Worm (Caenorhabditis elegans): Measurements from ENCODE around the gene K09E9.3.

Gene K09E9.3

DNA sequence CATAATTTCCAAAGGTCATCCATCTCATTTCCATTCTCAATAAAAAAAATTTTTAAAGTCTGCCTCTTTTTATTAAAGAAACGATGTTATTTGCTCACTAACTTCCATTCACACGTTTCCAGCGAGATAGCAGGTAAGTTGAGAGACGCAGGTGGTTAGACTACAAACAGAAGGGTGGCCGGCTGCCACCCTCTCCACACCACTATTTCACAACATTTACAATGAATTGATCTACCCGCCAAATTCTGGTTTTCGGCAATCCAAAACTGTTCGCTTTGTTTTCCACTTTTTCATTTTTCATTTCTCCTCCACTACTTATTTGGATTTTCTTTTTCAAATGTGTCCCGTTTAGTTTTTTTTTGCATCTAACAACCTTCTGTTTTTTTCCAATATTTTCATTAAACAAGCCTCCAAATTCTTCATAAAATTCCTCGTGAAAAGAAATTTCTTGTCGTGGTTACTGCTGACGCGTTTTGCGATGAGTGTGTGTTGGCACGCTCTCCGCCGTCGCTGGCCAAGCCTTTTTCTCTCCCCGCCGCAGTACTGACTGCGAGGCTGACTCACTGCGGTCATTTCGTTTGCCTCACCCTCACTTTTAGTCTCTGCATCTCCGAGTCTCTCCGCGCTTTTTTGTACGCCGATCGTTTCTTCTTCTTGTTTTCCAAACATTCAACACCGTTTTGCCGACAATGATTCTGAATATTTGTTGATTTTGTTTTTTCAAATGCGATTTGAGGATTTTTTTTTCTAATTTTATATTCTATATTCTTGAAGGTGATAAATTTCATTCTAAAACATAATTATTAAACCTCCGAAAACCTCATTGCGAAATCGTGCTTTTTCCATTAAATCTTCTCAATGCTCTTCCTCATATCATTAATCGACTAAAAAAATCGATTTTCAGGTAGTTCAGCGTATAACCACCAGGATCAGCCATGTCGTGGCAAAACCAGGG lies 45.3 kb downstream of the K09E9.3 start, which contains the start of gene dyn-1 (continued):
- TF ChIP-seq blmp-1 (tag; optimal IDR thresholded peaks at IDR 0.05; ENCODE audit: insufficient read depth) = peak; percentile 48
- no peak for TF ChIP-seq ceh-16 (tag; optimal IDR thresholded peaks at IDR 0.05)
- TF ChIP-seq ztf-1 (GFP tag; conservative IDR thresholded peaks at IDR 0.05) = no peak
- no peak for TF ChIP-seq nhr-77 (tag; optimal IDR thresholded peaks at IDR 0.05)
- no peak for TF ChIP-seq ceh-82 (tag; optimal IDR thresholded peaks at IDR 0.05)
- TF ChIP-seq gmeb-1 (tag; optimal IDR thresholded peaks at IDR 0.05) = peak; percentile 31
- no peak for TF ChIP-seq R02D3.7 (tag; optimal IDR thresholded peaks at IDR 0.05)
- peak; percentile 52 for TF ChIP-seq F13H6.1 (tag; optimal IDR thresholded peaks at IDR 0.05)
- TF ChIP-seq egl-27 (tag; optimal IDR thresholded peaks at IDR 0.05) = peak; percentile 54
- no peak for TF ChIP-seq unc-62 (GFP tag; optimal IDR thresholded peaks at IDR 0.05)
- TF ChIP-seq nhr-237 (tag; optimal IDR thresholded peaks at IDR 0.05) = no peak
- TF ChIP-seq alr-1 (tag; optimal IDR thresholded peaks at IDR 0.05) = no peak
- no peak for TF ChIP-seq mbf-1 (tag; optimal IDR thresholded peaks at IDR 0.05)
- peak; percentile 63 for TF ChIP-seq nhr-21 (tag; optimal IDR thresholded peaks at IDR 0.05)
- no peak for TF ChIP-seq ztf-4 (tag; optimal IDR thresholded peaks at IDR 0.05)
- no peak for TF ChIP-seq nhr-10 (tag; optimal IDR thresholded peaks at IDR 0.05)

- peak; percentile 67 for TF ChIP-seq unc-55 (GFP tag; optimal IDR thresholded peaks at IDR 0.05)
- TF ChIP-seq nhr-23 (tag; optimal IDR thresholded peaks at IDR 0.05) = no peak
- TF ChIP-seq ZK546.5 (tag; optimal IDR thresholded peaks at IDR 0.05) = no peak
- TF ChIP-seq nhr-25 (tag; optimal IDR thresholded peaks at IDR 0.05) = no peak
- TF ChIP-seq Y55F3AM.14 (GFP tag; optimal IDR thresholded peaks at IDR 0.05) = peak; percentile 90
- TF ChIP-seq lin-39 (tag; optimal IDR thresholded peaks at IDR 0.05) = no peak
- TF ChIP-seq zag-1 (tag; optimal IDR thresholded peaks at IDR 0.05) = peak; percentile 46
- TF ChIP-seq ztf-4 (tag; optimal IDR thresholded peaks at IDR 0.05) = no peak
- TF ChIP-seq nhr-11 (tag; optimal IDR thresholded peaks at IDR 0.05) = no peak
- TF ChIP-seq nhr-12 (tag; optimal IDR thresholded peaks at IDR 0.05) = no peak
- peak; percentile 27 for TF ChIP-seq F13H6.1 (tag; optimal IDR thresholded peaks at IDR 0.05)
- TF ChIP-seq nhr-237 (tag; optimal IDR thresholded peaks at IDR 0.05) = no peak
- TF ChIP-seq lsy-2 (tag; optimal IDR thresholded peaks at IDR 0.05) = peak in 1 of 2 experiments; percentile 13
- TF ChIP-seq unc-62 (GFP tag; optimal IDR thresholded peaks at IDR 0.05) = no peak
- no peak for TF ChIP-seq mab-5 (tag; optimal IDR thresholded peaks at IDR 0.05)
- TF ChIP-seq dmd-4 (tag; optimal IDR thresholded peaks at IDR 0.05) = no peak
- TF ChIP-seq sem-4 (tag; optimal IDR thresholded peaks at IDR 0.05) = no peak
- TF ChIP-seq sma-3 (GFP tag; optimal IDR thresholded peaks at IDR 0.05) = no peak
- TF ChIP-seq nhr-6 (tag; optimal IDR thresholded peaks at IDR 0.05) = no peak
- no peak for TF ChIP-seq unc-39 (tag; optimal IDR thresholded peaks at IDR 0.05)
- TF ChIP-seq sma-9 (GFP tag; optimal IDR thresholded peaks at IDR 0.05) = peak; percentile 48
- no peak for TF ChIP-seq sma-9 (tag; optimal IDR thresholded peaks at IDR 0.05)
- peak; percentile 35 for TF ChIP-seq nhr-129 (tag; optimal IDR thresholded peaks at IDR 0.05)
- TF ChIP-seq crh-2 (tag; optimal IDR thresholded peaks at IDR 0.05) = peak; percentile 10
- TF ChIP-seq C34F6.9 (tag; optimal IDR thresholded peaks at IDR 0.05) = peak; percentile 43
- peak; percentile 36 for TF ChIP-seq lin-11 (tag; optimal IDR thresholded peaks at IDR 0.05)
- TF ChIP-seq R02D3.7 (tag; optimal IDR thresholded peaks at IDR 0.05) = no peak
- TF ChIP-seq peb-1 (tag; optimal IDR thresholded peaks at IDR 0.05) = no peak
- peak; percentile 48 for TF ChIP-seq snpc-4 (tag; optimal IDR thresholded peaks at IDR 0.05)
- TF ChIP-seq blmp-1 (tag; optimal IDR thresholded peaks at IDR 0.05; ENCODE audit: insufficient read depth) = no peak
- TF ChIP-seq mdl-1 (tag; optimal IDR thresholded peaks at IDR 0.05) = peak; percentile 36 to 45
- TF ChIP-seq gmeb-1 (tag; optimal IDR thresholded peaks at IDR 0.05) = no peak
- TF ChIP-seq skn-1 (tag; optimal IDR thresholded peaks at IDR 0.05) = no peak
- no peak for TF ChIP-seq ztf-11 (tag; optimal IDR thresholded peaks at IDR 0.05)
- no peak for TF ChIP-seq nhr-21 (tag; optimal IDR thresholded peaks at IDR 0.05)
- no peak for TF ChIP-seq aly-2 (tag; optimal IDR thresholded peaks at IDR 0.05)
- no peak for TF ChIP-seq nhr-77 (tag; optimal IDR thresholded peaks at IDR 0.05)
- TF ChIP-seq elt-3 (tag; optimal IDR thresholded peaks at IDR 0.05) = no peak
- no peak for TF ChIP-seq alr-1 (tag; optimal IDR thresholded peaks at IDR 0.05)
- no peak for TF ChIP-seq nhr-10 (tag; optimal IDR thresholded peaks at IDR 0.05)
- no peak for TF ChIP-seq elt-1 (tag; optimal IDR thresholded peaks at IDR 0.05)
- no peak for TF ChIP-seq mbf-1 (tag; optimal IDR thresholded peaks at IDR 0.05)
- TF ChIP-seq egl-27 (tag; optimal IDR thresholded peaks at IDR 0.05) = no peak
- no peak for TF ChIP-seq ztf-1 (GFP tag; conservative IDR thresholded peaks at IDR 0.05)
- no peak for TF ChIP-seq ceh-16 (tag; optimal IDR thresholded peaks at IDR 0.05)
- no peak for TF ChIP-seq ceh-82 (tag; optimal IDR thresholded peaks at IDR 0.05)
- no peak for TF ChIP-seq ama-1 (optimal IDR thresholded peaks at IDR 0.05)
- no peak for TF ChIP-seq fos-1 (tag; optimal IDR thresholded peaks at IDR 0.05)
- no peak for TF ChIP-seq lin-13 (GFP tag; optimal IDR thresholded peaks at IDR 0.05)
These were observed 47.0 kb downstream of the K09E9.3 start for ce11 chrX:15566640-15567039.
